Fruit fly (Drosophila melanogaster) whole organism, embryonic: ENCODE results near the gene brv3.

Source experiments
- Abd-B ChIP-seq: fragments of 200-800 bp; sonication (Bioruptor generic); optimal IDR thresholded peaks from 2 replicates; lab custom pipeline; 2018; ENCODE audit warnings: missing biosample characterization, mild to moderate bottlenecking, missing genetic modification characterization, moderate library complexity
- Atf-2 ChIP-seq: fragments of 200-800 bp; sonication (Bioruptor generic); optimal IDR thresholded peaks from 2 replicates; lab custom pipeline; 2016; ENCODE audit warnings: missing biosample characterization, missing genetic modification characterization
- Atf6 ChIP-seq: fragments of 200-800 bp; sonication (Bioruptor generic); IDR thresholded peaks from 2 replicates; pipeline ENCODE4 v1.3.6; 2022; ENCODE audit warnings: missing biosample characterization, missing genetic modification characterization
- CG10274 ChIP-seq: fragments of 200-800 bp; sonication (Bioruptor generic); optimal IDR thresholded peaks from 3 replicates; lab custom pipeline; 2017; ENCODE audit warnings: missing biosample characterization, mild to moderate bottlenecking, missing genetic modification characterization
- CG11398 ChIP-seq: fragments of 200-800 bp; sonication (Bioruptor generic); optimal IDR thresholded peaks from 2 replicates; lab custom pipeline; 2016; ENCODE audit warnings: missing biosample characterization, missing genetic modification characterization
- CG12155 ChIP-seq: fragments of 200-800 bp; sonication (Bioruptor generic); optimal IDR thresholded peaks from 3 replicates; lab custom pipeline; 2016; ENCODE audit warnings: missing biosample characterization, missing genetic modification characterization
- CG13287 ChIP-seq: fragments of 200-800 bp; sonication (Bioruptor generic); IDR thresholded peaks from 2 replicates; pipeline ENCODE4 v1.3.6; 2022; ENCODE audit warnings: missing biosample characterization, missing genetic modification characterization; ENCODE audit not compliant: partially characterized antibody
- CG15011 ChIP-seq: fragments of 200-800 bp; sonication (Bioruptor generic); optimal IDR thresholded peaks from 3 replicates; lab custom pipeline; 2018; ENCODE audit warnings: missing biosample characterization, mild to moderate bottlenecking, missing genetic modification characterization
- CG1603 ChIP-seq: fragments of 200-800 bp; sonication (Bioruptor generic); optimal IDR thresholded peaks from 2 replicates; lab custom pipeline; 2019; ENCODE audit warnings: missing biosample characterization, mild to moderate bottlenecking, missing genetic modification characterization, moderate library complexity
- CG17359 ChIP-seq: fragments of 200-800 bp; sonication (Bioruptor generic); optimal IDR thresholded peaks from 3 replicates; lab custom pipeline; 2018; ENCODE audit warnings: missing biosample characterization, mild to moderate bottlenecking, missing genetic modification characterization, moderate library complexity
- CG17829 ChIP-seq: fragments of 200-800 bp; optimal IDR thresholded peaks from 2 replicates; lab custom pipeline; 2019; ENCODE audit warnings: missing biosample characterization, mild to moderate bottlenecking, missing genetic modification characterization, moderate library complexity
- CG17912 ChIP-seq: fragments of 200-800 bp; sonication (Bioruptor generic); optimal IDR thresholded peaks from 2 replicates; lab custom pipeline; 2018; ENCODE audit warnings: missing biosample characterization, mild to moderate bottlenecking, missing genetic modification characterization
- CG18262 ChIP-seq: fragments of 200-800 bp; optimal IDR thresholded peaks from 3 replicates; lab custom pipeline; 2019; ENCODE audit warnings: missing biosample characterization, mild to moderate bottlenecking, missing genetic modification characterization, moderate library complexity
- CG18599 ChIP-seq: fragments of 200-800 bp; sonication (Bioruptor generic); optimal IDR thresholded peaks from 3 replicates; lab custom pipeline; 2017; ENCODE audit warnings: missing biosample characterization, missing genetic modification characterization, mild to moderate bottlenecking, moderate library complexity, missing genetic modification reagents
- CG30020 ChIP-seq: fragments of 200-800 bp; optimal IDR thresholded peaks from 2 replicates; lab custom pipeline; 2019; ENCODE audit warnings: missing biosample characterization, mild to moderate bottlenecking, missing genetic modification characterization, moderate library complexity
- CG31224 ChIP-seq: fragments of 200-800 bp; sonication (Bioruptor generic); IDR thresholded peaks from 2 replicates; pipeline ENCODE4 v1.3.6; 2022; ENCODE audit warnings: missing biosample characterization, missing genetic modification characterization
- CG32532 ChIP-seq: fragments of 200-800 bp; sonication (Bioruptor generic); IDR thresholded peaks from 2 replicates; pipeline ENCODE4 v1.3.6; 2022; ENCODE audit warnings: missing biosample characterization, missing genetic modification characterization
- CG33213 ChIP-seq: fragments of 200-800 bp; sonication (Bioruptor generic); optimal IDR thresholded peaks from 3 replicates; lab custom pipeline; 2016; ENCODE audit warnings: missing biosample characterization, missing genetic modification characterization
- CG42726 ChIP-seq: fragments of 200-800 bp; sonication (Bioruptor generic); IDR thresholded peaks from 2 replicates; pipeline ENCODE4 v1.3.6; 2022; ENCODE audit warnings: missing biosample characterization, missing genetic modification characterization; ENCODE audit not compliant: partially characterized antibody
- CG4707 ChIP-seq: fragments of 200-800 bp; sonication (Bioruptor generic); optimal IDR thresholded peaks from 2 replicates; lab custom pipeline; 2018; ENCODE audit warnings: missing biosample characterization, mild to moderate bottlenecking, missing genetic modification characterization, moderate library complexity
- CG6689 ChIP-seq: fragments of 200-800 bp; sonication (Bioruptor generic); IDR thresholded peaks from 2 replicates; pipeline ENCODE4 v1.3.6; 2022; ENCODE audit warnings: missing biosample characterization, missing genetic modification characterization
- CG7372 ChIP-seq: fragments of 200-800 bp; sonication (Bioruptor generic); IDR thresholded peaks from 2 replicates; pipeline ENCODE4 v1.3.6; 2022; ENCODE audit warnings: missing biosample characterization, missing genetic modification characterization
- CG8281 ChIP-seq: fragments of 200-800 bp; sonication (Bioruptor generic); optimal IDR thresholded peaks from 2 replicates; lab custom pipeline; 2018; ENCODE audit warnings: missing biosample characterization, mild to moderate bottlenecking, missing genetic modification characterization, moderate library complexity
- CG9215 ChIP-seq: fragments of 200-800 bp; sonication (Bioruptor generic); IDR thresholded peaks from 2 replicates; pipeline ENCODE4 v1.3.6; 2022; ENCODE audit warnings: missing biosample characterization, missing genetic modification characterization
- Dek ChIP-seq: fragments of 200-800 bp; sonication (Bioruptor generic); optimal IDR thresholded peaks from 3 replicates; lab custom pipeline; 2019; ENCODE audit warnings: missing biosample characterization, mild to moderate bottlenecking, missing genetic modification characterization, moderate library complexity
- Elba2 ChIP-seq: fragments of 200-800 bp; sonication (Bioruptor generic); optimal IDR thresholded peaks from 3 replicates; lab custom pipeline; 2016; ENCODE audit warnings: missing biosample characterization, missing genetic modification characterization
- Hand ChIP-seq: fragments of 200-800 bp; sonication (Bioruptor generic); optimal IDR thresholded peaks from 2 replicates; lab custom pipeline; 2017; ENCODE audit warnings: mild to moderate bottlenecking, missing biosample characterization, missing genetic modification reagents, missing genetic modification characterization
- HmgD ChIP-seq: fragments of 200-800 bp; sonication (Bioruptor generic); optimal IDR thresholded peaks from 3 replicates; lab custom pipeline; 2016; ENCODE audit warnings: missing biosample characterization, missing genetic modification characterization
- Oaz ChIP-seq: fragments of 200-800 bp; sonication (Bioruptor generic); IDR thresholded peaks from 2 replicates; pipeline ENCODE4 v1.3.6; 2022; ENCODE audit warnings: missing biosample characterization, missing genetic modification characterization
- Sry-β ChIP-seq: fragments of 200-800 bp; sonication (Bioruptor generic); optimal IDR thresholded peaks from 2 replicates; lab custom pipeline; 2018; ENCODE audit warnings: missing biosample characterization, mild to moderate bottlenecking, missing genetic modification characterization, moderate library complexity
- abd-A ChIP-seq: fragments of 200-800 bp; sonication (Bioruptor generic); optimal IDR thresholded peaks from 3 replicates; lab custom pipeline; 2019; ENCODE audit warnings: missing biosample characterization, mild to moderate bottlenecking, missing genetic modification characterization, moderate library complexity
- ac ChIP-seq: fragments of 200-800 bp; sonication (Bioruptor generic); optimal IDR thresholded peaks from 3 replicates; lab custom pipeline; 2017; ENCODE audit warnings: missing biosample characterization, mild to moderate bottlenecking, missing genetic modification characterization
- ap ChIP-seq: fragments of 200-800 bp; sonication (Bioruptor generic); IDR thresholded peaks from 2 replicates; pipeline ENCODE4 v1.3.6; 2022; ENCODE audit warnings: missing biosample characterization, missing genetic modification characterization
- ase ChIP-seq: fragments of 200-800 bp; sonication (Bioruptor generic); IDR thresholded peaks from 3 replicates; pipeline ENCODE4 v1.3.6; 2022; ENCODE audit warnings: missing biosample characterization, missing genetic modification characterization
- chn ChIP-seq: fragments of 200-800 bp; sonication (Bioruptor generic); optimal IDR thresholded peaks from 2 replicates; lab custom pipeline; 2016; ENCODE audit warnings: missing biosample characterization, missing genetic modification characterization
- cwo ChIP-seq: fragments of 200-800 bp; sonication (Bioruptor generic); optimal IDR thresholded peaks from 3 replicates; lab custom pipeline; 2017; ENCODE audit warnings: missing biosample characterization, missing genetic modification characterization, mild to moderate bottlenecking, moderate library complexity, missing genetic modification reagents
- dan ChIP-seq: fragments of 200-800 bp; sonication (Bioruptor generic); IDR thresholded peaks from 2 replicates; pipeline ENCODE4 v1.3.6; 2022; ENCODE audit warnings: missing biosample characterization, missing genetic modification characterization
- danr ChIP-seq: fragments of 200-800 bp; sonication (Bioruptor generic); IDR thresholded peaks from 2 replicates; pipeline ENCODE4 v1.3.6; 2022; ENCODE audit warnings: missing biosample characterization, missing genetic modification characterization
- ems ChIP-seq: fragments of 200-800 bp; sonication (Bioruptor generic); optimal IDR thresholded peaks from 3 replicates; lab custom pipeline; 2016; ENCODE audit warnings: missing biosample characterization, missing genetic modification characterization
- fru ChIP-seq: fragments of >200 bp; optimal IDR thresholded peaks from 2 replicates; lab custom pipeline; 2017
- hkb ChIP-seq, 2 experiments: fragments of 200-800 bp in 1 of 2; fragments of >200 bp in 1 of 2; sonication (Bioruptor generic) in 1 of 2; IDR thresholded peaks in 1 of 2; optimal IDR thresholded peaks in 1 of 2; 2 replicates each; pipeline versions ENCODE4 v1.3.6 to Lab custom; 2017 to 2022; ENCODE audit warnings: missing biosample characterization in 1 of 2, missing genetic modification characterization in 1 of 2
- kah ChIP-seq: fragments of 200-800 bp; sonication (Bioruptor generic); optimal IDR thresholded peaks from 2 replicates; lab custom pipeline; 2018; ENCODE audit warnings: missing biosample characterization, mild to moderate bottlenecking, missing genetic modification characterization
- lilli ChIP-seq: fragments of 200-800 bp; sonication (Bioruptor generic); optimal IDR thresholded peaks from 3 replicates; lab custom pipeline; 2016; ENCODE audit warnings: missing biosample characterization, missing genetic modification characterization
- nerfin-1 ChIP-seq: fragments of 200-800 bp; sonication (Bioruptor generic); optimal IDR thresholded peaks from 3 replicates; lab custom pipeline; 2019; ENCODE audit warnings: missing biosample characterization, mild to moderate bottlenecking, missing genetic modification characterization, moderate library complexity
- odd ChIP-seq: fragments of 200-800 bp; sonication (Bioruptor generic); optimal IDR thresholded peaks from 2 replicates; lab custom pipeline; 2017; ENCODE audit warnings: missing biosample characterization, mild to moderate bottlenecking, missing genetic modification characterization
- pros ChIP-seq: fragments of 200-800 bp; sonication (Bioruptor generic); optimal IDR thresholded peaks from 3 replicates; lab custom pipeline; 2019; ENCODE audit warnings: missing biosample characterization, mild to moderate bottlenecking, missing genetic modification characterization, moderate library complexity
- row ChIP-seq: fragments of 200-800 bp; sonication (Bioruptor generic); IDR thresholded peaks from 3 replicates; pipeline ENCODE4 v1.3.6; 2022; ENCODE audit warnings: missing biosample characterization, missing genetic modification characterization
- ssp ChIP-seq: fragments of 200-800 bp; sonication (Bioruptor generic); IDR thresholded peaks from 2 replicates; pipeline ENCODE4 v1.3.6; 2022; ENCODE audit warnings: missing biosample characterization, missing genetic modification characterization
- tx ChIP-seq: fragments of 200-800 bp; sonication (Bioruptor generic); optimal IDR thresholded peaks from 2 replicates; lab custom pipeline; 2016; ENCODE audit warnings: missing biosample characterization, missing genetic modification characterization
- zfh2 ChIP-seq: fragments of 200-800 bp; sonication (Bioruptor generic); optimal IDR thresholded peaks from 2 replicates; lab custom pipeline; 2016; ENCODE audit warnings: missing biosample characterization, missing genetic modification characterization

brv3 gene

DNA sequence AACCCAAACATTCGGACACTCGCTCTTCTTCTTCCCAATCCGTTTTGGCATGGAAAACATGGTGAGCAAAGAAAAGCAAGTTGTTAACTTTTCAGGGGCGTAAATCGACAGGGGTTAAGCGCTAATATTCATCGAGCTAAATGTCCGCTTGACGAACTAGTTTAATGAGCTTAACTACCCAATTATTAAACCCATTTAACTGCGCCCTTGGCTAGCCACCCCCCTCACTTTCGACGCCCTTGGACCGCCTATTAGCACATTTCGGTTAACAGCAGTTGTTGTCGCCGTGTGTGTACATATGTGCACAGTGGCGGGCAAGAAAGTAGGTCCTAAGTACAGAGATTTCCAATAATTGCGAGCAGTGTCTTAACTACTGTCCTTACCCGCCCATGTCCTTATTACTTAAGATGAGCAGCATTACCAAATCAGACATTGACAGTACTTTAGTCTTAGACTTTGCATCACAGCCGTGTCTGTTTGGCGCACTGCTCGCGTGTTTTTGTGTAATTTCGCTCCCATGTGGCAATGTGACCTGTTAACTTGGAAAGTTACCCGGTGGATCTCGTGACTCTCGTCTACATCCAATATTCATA, 34.8 kb downstream of the brv3 start (continued):
- TF ChIP-seq CG8281 (tag; lab: Kevin White, UChicago) (peak; percentile 63), Hand (GFP tag; lab: Kevin White, UChicago) (peak; percentile 88), Sry-β (GFP tag; lab: Kevin White, UChicago) (no peak), Atf6 (peak; percentile 95), odd (GFP tag; lab: Kevin White, UChicago) (peak; percentile 73), lilli (GFP tag; lab: Kevin White, UChicago) (peak; percentile 98), CG31224 (peak; percentile 92), CG32532 (GFP tag; lab: Robert Waterston, UW) (peak; percentile 97), Oaz (peak; percentile 75), CG9215 (GFP tag; lab: Robert Waterston, UW) (peak; percentile 94), pros (no peak), CG18599 (peak; percentile 97), dan (GFP tag; lab: Robert Waterston, UW) (peak; percentile 76), chn (GFP tag; lab: Kevin White, UChicago) (peak; percentile 87), hkb (optimal IDR thresholded peaks at IDR 0.05; lab: Kevin White, UChicago) (no peak), hkb (GFP tag; IDR thresholded peaks at IDR 0.05; lab: Robert Waterston, UW) (peak; percentile 91), CG15011 (GFP tag; lab: Kevin White, UChicago) (peak; percentile 82), zfh2 (GFP tag; lab: Kevin White, UChicago) (peak; percentile 98), ase (GFP tag; lab: Robert Waterston, UW) (peak; percentile 84), CG6689 (GFP tag; lab: Robert Waterston, UW) (peak; percentile 88), CG30020 (tag; lab: Kevin White, UChicago) (peak; percentile 21), Elba2 (GFP tag; lab: Kevin White, UChicago) (peak; percentile 61), CG4707 (GFP tag; lab: Kevin White, UChicago) (peak; percentile 39), Atf-2 (GFP tag; lab: Kevin White, UChicago) (peak; percentile 89), CG1603 (peak; percentile 93), CG11398 (GFP tag; lab: Kevin White, UChicago) (peak; percentile 90), ap (GFP tag; lab: Robert Waterston, UW) (peak; percentile 75), Dek (tag; lab: Kevin White, UChicago) (peak; percentile 91), ems (GFP tag; lab: Kevin White, UChicago) (peak; percentile 91), CG17359 (tag; lab: Kevin White, UChicago) (peak; percentile 92), row (GFP tag; lab: Robert Waterston, UW) (peak; percentile 91), Abd-B (GFP tag; lab: Kevin White, UChicago) (peak; percentile 88), cwo (GFP tag; lab: Kevin White, UChicago) (peak; percentile 93), CG18262 (tag; lab: Kevin White, UChicago) (peak; percentile 76), abd-A (tag; lab: Kevin White, UChicago) (peak; percentile 68), CG33213 (GFP tag; lab: Kevin White, UChicago) (peak; percentile 81), CG42726 (GFP tag; lab: Robert Waterston, UW) (no peak), CG17912 (no peak), ac (no peak), CG10274 (GFP tag; lab: Kevin White, UChicago) (peak; percentile 81), CG13287 (GFP tag; lab: Robert Waterston, UW) (no peak), kah (GFP tag; lab: Kevin White, UChicago) (peak; percentile 50), HmgD (GFP tag; lab: Kevin White, UChicago) (peak; percentile 96), ssp (peak; percentile 73), CG17829 (peak; percentile 83), CG7372 (peak; percentile 90), tx (peak; percentile 92), CG12155 (GFP tag; lab: Kevin White, UChicago) (peak; percentile 94), fru (lab: Kevin White, UChicago) (no peak), danr (GFP tag; lab: Robert Waterston, UW) (peak; percentile 79), nerfin-1 (tag; lab: Kevin White, UChicago) (peak; percentile 62)
